Fruit fly (Drosophila melanogaster) whole organism, prepupa: Measurements from ENCODE around the gene t-cup.

ENCODE experiments used
- CG10631 ChIP-seq: fragments of 200-800 bp; sonication (Bioruptor generic); optimal IDR thresholded peaks from 2 replicates; lab custom pipeline; 2016; ENCODE audit warnings: missing biosample characterization, missing genetic modification characterization
- CG3032 ChIP-seq: fragments of 200-800 bp; optimal IDR thresholded peaks from 2 replicates; lab custom pipeline; 2019; ENCODE audit warnings: missing biosample characterization, mild to moderate bottlenecking, missing genetic modification characterization, moderate library complexity
- CG31627 ChIP-seq: fragments of 200-800 bp; sonication (Bioruptor generic); optimal IDR thresholded peaks from 3 replicates; lab custom pipeline; 2016; ENCODE audit warnings: missing biosample characterization, missing genetic modification characterization
- CG6276 ChIP-seq: fragments of 200-800 bp; sonication (Bioruptor generic); optimal IDR thresholded peaks from 2 replicates; lab custom pipeline; 2017; ENCODE audit warnings: missing biosample characterization, mild to moderate bottlenecking, missing genetic modification characterization
- CG6792 ChIP-seq: fragments of 200-800 bp; sonication (Bioruptor generic); optimal IDR thresholded peaks from 3 replicates; lab custom pipeline; 2016; ENCODE audit warnings: missing biosample characterization, missing genetic modification characterization
- Eip78C ChIP-seq: fragments of 200-800 bp; sonication (Bioruptor generic); peaks from one replicate; lab custom pipeline; 2016; ENCODE audit warnings: missing biosample characterization, missing genetic modification characterization
- Hr39 ChIP-seq: fragments of 200-800 bp; sonication (Bioruptor generic); optimal IDR thresholded peaks from 2 replicates; lab custom pipeline; 2016; ENCODE audit warnings: missing biosample characterization, missing genetic modification characterization
- OdsH ChIP-seq: fragments of 200-800 bp; sonication (Bioruptor generic); optimal IDR thresholded peaks from 3 replicates; lab custom pipeline; 2016; ENCODE audit warnings: missing biosample characterization, missing genetic modification characterization
- Smox ChIP-seq: fragments of 200-800 bp; sonication (Bioruptor generic); optimal IDR thresholded peaks from 3 replicates; lab custom pipeline; 2016; ENCODE audit warnings: missing biosample characterization, missing genetic modification characterization
- achi ChIP-seq: fragments of 200-800 bp; sonication (Bioruptor generic); optimal IDR thresholded peaks from 3 replicates; lab custom pipeline; 2016; ENCODE audit warnings: missing biosample characterization, missing genetic modification characterization
- fkh ChIP-seq: fragments of 200-800 bp; sonication (Bioruptor generic); optimal IDR thresholded peaks from 3 replicates; lab custom pipeline; 2017; ENCODE audit warnings: missing biosample characterization, mild to moderate bottlenecking, missing genetic modification characterization, moderate library complexity
- svp ChIP-seq: fragments of 200-800 bp; sonication (Bioruptor generic); peaks from one replicate; lab custom pipeline; 2016; ENCODE audit warnings: missing biosample characterization, missing genetic modification characterization

dm6 chr2L:12504886-12505450 lies 7.8 kb upstream of the t-cup start:
- TF ChIP-seq OdsH (GFP tag; lab: Kevin White, UChicago): no peak
- peak; percentile 1 for TF ChIP-seq CG6276 (GFP tag; lab: Kevin White, UChicago)
- no peak for TF ChIP-seq achi (GFP tag; lab: Kevin White, UChicago)
- TF ChIP-seq CG3032 (tag; lab: Kevin White, UChicago): no peak
- TF ChIP-seq Smox (GFP tag; lab: Kevin White, UChicago): no peak
- no peak for TF ChIP-seq fkh (GFP tag; lab: Kevin White, UChicago)
- TF ChIP-seq CG10631 (GFP tag; lab: Kevin White, UChicago): no peak
- no peak for TF ChIP-seq svp (GFP tag; lab: Kevin White, UChicago)
- no peak for TF ChIP-seq Hr39
- TF ChIP-seq CG31627 (GFP tag; lab: Kevin White, UChicago): no peak
- no peak for TF ChIP-seq Eip78C (GFP tag; lab: Kevin White, UChicago)
- no peak for TF ChIP-seq CG6792 (GFP tag; lab: Kevin White, UChicago)
